Worm (Caenorhabditis elegans) whole organism, early embryonic: Measurements from ENCODE around the gene pat-9.

Experiments used
- F13C5.2 ChIP-seq: sonication (generic microtip); optimal IDR thresholded peaks from 2 replicates; lab custom pipeline; 2017; ENCODE audit warnings: mild to moderate bottlenecking, missing genetic modification characterization, inconsistent platforms, missing compliant biosample characterization
- ama-1 ChIP-seq: fragments of 150-350 bp; optimal IDR thresholded peaks from 2 replicates; lab custom pipeline; 2014
- ets-7 ChIP-seq: sonication (generic microtip); optimal IDR thresholded peaks from 2 replicates; lab custom pipeline; 2016; ENCODE audit warnings: missing genotype, missing genetic modification characterization, missing compliant biosample characterization
- hmg-4 ChIP-seq: fragments of 200-800 bp; sonication (Bioruptor generic); optimal IDR thresholded peaks from 2 replicates; lab custom pipeline; 2018; ENCODE audit warnings: mild to moderate bottlenecking, missing genetic modification characterization, missing compliant biosample characterization
- tra-4 ChIP-seq: sonication (generic microtip); optimal IDR thresholded peaks from 2 replicates; lab custom pipeline; 2017; ENCODE audit warnings: missing genetic modification characterization, missing compliant biosample characterization

DNA sequence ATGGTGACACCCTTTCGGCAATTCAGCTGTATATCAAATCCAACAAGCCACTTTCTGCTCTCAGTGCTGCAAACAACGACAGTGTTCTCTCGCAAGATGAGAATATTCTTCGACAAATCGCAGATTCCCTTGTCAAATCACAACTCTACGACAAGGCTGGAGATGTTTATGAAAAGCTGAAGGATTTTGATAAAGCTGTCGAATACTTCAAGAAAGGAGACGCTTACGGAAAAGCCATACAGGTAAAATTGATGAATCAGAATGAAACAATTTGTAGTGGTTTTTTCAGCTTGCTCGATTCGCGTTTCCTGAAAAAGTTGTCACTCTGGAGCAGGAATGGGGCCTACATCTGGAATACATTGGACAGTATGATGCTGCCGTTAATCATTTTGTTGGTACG, 9.4 kb downstream of the pat-9 start:
- TF ChIP-seq ets-7 (tag; lab: Kevin White, UChicago) (no peak), ama-1 (lab: Kevin White, UChicago) (no peak), hmg-4 (GFP tag; lab: Kevin White, UChicago) (no peak), F13C5.2 (tag; lab: Kevin White, UChicago) (no peak), tra-4 (tag; lab: Kevin White, UChicago) (no peak)
